Fruit fly (Drosophila melanogaster): Measurements from ENCODE around the gene CG14855.

dm6 chr3R:14796294-14796693 is at the start of gene CG14855:
- TF ChIP-seq CG11617 (GFP tag; optimal IDR thresholded peaks at IDR 0.05) (no peak), CG1620 (GFP tag; optimal IDR thresholded peaks at IDR 0.05) (no peak), kay (GFP tag; ENCODE audit: borderline replicate concordance) (no peak), Crg-1 (GFP tag; optimal IDR thresholded peaks at IDR 0.05) (no peak), cic (GFP tag; optimal IDR thresholded peaks at IDR 0.05) (no peak), ovo (GFP tag; optimal IDR thresholded peaks at IDR 0.05) (no peak), CG7045 (GFP tag; optimal IDR thresholded peaks at IDR 0.05) (no peak)
